Fruit fly (Drosophila melanogaster) whole organism, larva: ENCODE measurements around the gene CG32176.

Experiments
- noc ChIP-seq: fragments of 200-800 bp; sonication (Bioruptor generic); optimal IDR thresholded peaks from 3 replicates; lab custom pipeline; 2019; ENCODE audit warnings: missing biosample characterization, mild to moderate bottlenecking, missing genetic modification characterization, moderate library complexity

Gene CG32176

DNA sequence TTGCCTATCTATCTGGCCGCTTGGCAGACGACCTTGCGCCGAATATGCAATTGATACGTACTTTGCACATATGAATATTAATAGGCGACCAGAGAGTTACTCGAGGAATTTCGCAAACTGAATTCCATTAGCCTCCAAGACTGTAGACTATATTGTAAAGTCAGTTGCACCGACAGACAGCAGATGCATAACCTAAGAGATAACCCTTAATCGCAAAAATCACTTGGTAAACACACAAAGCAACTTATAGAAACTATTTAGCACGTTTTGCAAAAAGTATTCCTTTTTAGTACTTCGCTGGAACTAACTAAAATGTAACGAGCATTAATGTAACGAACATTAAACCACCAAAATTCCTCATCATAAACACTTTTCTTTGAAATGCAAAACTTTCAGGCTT, 52.5 kb downstream of the CG32176 start, which contains the start of gene CG6333:
Gene CG6333, minus strand, starts transcription at position 101 of the 400 bp plus-strand sequence.
- TF ChIP-seq noc (tag; lab: Kevin White, UChicago): no peak

DNA sequence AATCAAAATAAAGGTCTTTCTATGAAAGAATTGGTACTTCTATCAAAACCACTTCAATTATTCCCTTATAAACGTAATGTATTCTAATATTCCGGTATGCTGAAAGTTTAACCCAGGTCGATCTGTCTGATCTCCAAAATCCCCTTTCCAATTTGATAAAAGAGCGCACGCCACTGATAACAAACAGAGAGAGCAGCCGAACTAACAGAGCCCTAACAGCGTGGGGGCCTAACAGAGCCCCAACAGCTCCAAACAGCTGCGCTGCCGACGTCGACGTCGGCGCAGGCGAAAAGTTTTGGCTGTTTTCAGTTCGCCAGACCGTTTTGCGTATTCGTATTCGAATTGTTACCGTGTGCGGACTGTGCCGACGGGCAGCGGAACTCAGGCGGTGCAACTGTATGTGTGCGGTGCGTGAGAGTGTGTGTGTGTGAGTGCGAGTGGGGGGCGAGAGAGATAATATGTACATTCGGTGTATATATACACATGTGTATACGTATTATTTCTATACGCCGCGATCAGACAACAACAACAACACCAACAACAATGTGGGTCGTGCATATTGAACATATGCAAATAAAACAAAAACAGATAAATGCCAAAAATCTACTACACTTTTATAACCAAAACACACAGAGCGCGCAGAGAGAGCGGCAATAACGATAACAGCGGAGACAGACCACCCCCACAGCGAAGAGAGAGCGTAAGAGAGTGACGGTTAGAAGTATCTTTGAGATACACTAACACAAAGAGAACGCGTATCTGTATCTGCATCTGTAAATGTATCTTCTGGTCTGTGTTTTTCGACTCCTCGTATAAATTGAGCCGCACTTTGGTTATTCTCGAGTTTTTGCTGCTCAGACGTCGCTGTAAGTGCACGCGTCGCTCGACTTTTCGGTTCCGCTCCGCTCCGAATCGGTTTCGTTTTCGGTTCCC, 53.4 kb downstream of the CG32176 start, which contains the start of gene Oatp74D:
Gene Oatp74D, plus strand, starts transcription at position 325 of the 933 bp plus-strand sequence.
- peak; percentile 39 for TF ChIP-seq noc (tag; lab: Kevin White, UChicago)
